Comparison of ENCODE assay signal across 1 fruit fly cellular context in genomic region chrX:13815526-13816173, dm6.
A peak's percentile ranks its signal among the peaks of the same experiment; 100 is the strongest.
TF ChIP-seq lines count a peak whose summit lies in the region.

No protein-coding gene starts in this region.

TF ChIP-seq in whole organism, embryonic, 481 proteins besides CTCF, POLR2A, EP300 and RAD21 (continued from another document and continues in another):
- peak; percentile 44 for TF ChIP-seq nerfin-1 (tag; optimal IDR thresholded peaks at IDR 0.05; lab: Kevin White, UChicago)
- TF ChIP-seq disco-r (GFP tag; optimal IDR thresholded peaks at IDR 0.05; lab: Kevin White, UChicago) = no peak
- TF ChIP-seq Atf-2 (GFP tag; optimal IDR thresholded peaks at IDR 0.05; lab: Kevin White, UChicago) = peak; percentile 36
- no peak for TF ChIP-seq lov (optimal IDR thresholded peaks at IDR 0.05; lab: Kevin White, UChicago)
- TF ChIP-seq lov (GFP tag; IDR thresholded peaks at IDR 0.05; lab: Robert Waterston, UW) = no peak
- no peak for TF ChIP-seq peb (GFP tag; IDR thresholded peaks at IDR 0.05; lab: Robert Waterston, UW)
- no peak for TF ChIP-seq repo (GFP tag; optimal IDR thresholded peaks at IDR 0.05; lab: Kevin White, UChicago)
- no peak for TF ChIP-seq D19B (GFP tag; optimal IDR thresholded peaks at IDR 0.05; lab: Kevin White, UChicago)
- peak; percentile 42 for TF ChIP-seq run (tag; optimal IDR thresholded peaks at IDR 0.05; lab: Kevin White, UChicago)
- TF ChIP-seq Bdp1 (GFP tag; optimal IDR thresholded peaks at IDR 0.05; lab: Kevin White, UChicago) = no peak
- peak; percentile 65 for TF ChIP-seq CG3847 (GFP tag; IDR thresholded peaks at IDR 0.05; lab: Robert Waterston, UW)
- peak; percentile 60 for TF ChIP-seq CG18599 (GFP tag; optimal IDR thresholded peaks at IDR 0.05; lab: Kevin White, UChicago)
- TF ChIP-seq oc (tag; optimal IDR thresholded peaks at IDR 0.05; lab: Kevin White, UChicago) = peak; percentile 22
- no peak for TF ChIP-seq Six4 (GFP tag; optimal IDR thresholded peaks at IDR 0.05; lab: Kevin White, UChicago)
- TF ChIP-seq CG11504 (tag; optimal IDR thresholded peaks at IDR 0.05; lab: Kevin White, UChicago) = peak; percentile 85
- 0 out of 3 replicates have a peak, but pooled peaks have one; percentile 8 for TF ChIP-seq ci (GFP tag; IDR thresholded peaks at IDR 0.05; lab: Robert Waterston, UW)
- TF ChIP-seq CG2712 (tag; optimal IDR thresholded peaks at IDR 0.05; lab: Kevin White, UChicago) = peak; percentile 60
- peak; percentile 13 for TF ChIP-seq jing (GFP tag; optimal IDR thresholded peaks at IDR 0.05; lab: Kevin White, UChicago)
- TF ChIP-seq unc-4 (GFP tag; IDR thresholded peaks at IDR 0.05; lab: Robert Waterston, UW; ENCODE audit: partially characterized antibody) = no peak
- no peak for TF ChIP-seq Mrtf (GFP tag; IDR thresholded peaks at IDR 0.05; lab: Robert Waterston, UW)
- no peak for TF ChIP-seq hbn (GFP tag; IDR thresholded peaks at IDR 0.05; lab: Robert Waterston, UW; ENCODE audit: partially characterized antibody)
- TF ChIP-seq HLH4C (GFP tag; IDR thresholded peaks at IDR 0.05; lab: Robert Waterston, UW; ENCODE audit: partially characterized antibody) = no peak
- TF ChIP-seq fd102C (GFP tag; optimal IDR thresholded peaks at IDR 0.05; lab: Kevin White, UChicago) = no peak
- no peak for TF ChIP-seq NK7.1 (GFP tag; optimal IDR thresholded peaks at IDR 0.05; lab: Kevin White, UChicago)
- TF ChIP-seq CG1792 (GFP tag; optimal IDR thresholded peaks at IDR 0.05; lab: Kevin White, UChicago) = peak; percentile 38
- TF ChIP-seq sob (GFP tag; IDR thresholded peaks at IDR 0.05; lab: Robert Waterston, UW) = 0 out of 2 replicates have a peak, but pooled peaks have one; percentile 37
- peak; percentile 44 for TF ChIP-seq pum (GFP tag; optimal IDR thresholded peaks at IDR 0.05; lab: Kevin White, UChicago)
- TF ChIP-seq CG12769 (tag; optimal IDR thresholded peaks at IDR 0.05; lab: Kevin White, UChicago) = peak; percentile 57
- TF ChIP-seq ERR (GFP tag; optimal IDR thresholded peaks at IDR 0.05; lab: Kevin White, UChicago) = peak; percentile 47
- peak; percentile 18 for TF ChIP-seq kni (GFP tag; optimal IDR thresholded peaks at IDR 0.05; lab: Kevin White, UChicago)
- TF ChIP-seq exex (tag; optimal IDR thresholded peaks at IDR 0.05; lab: Kevin White, UChicago) = no peak
- TF ChIP-seq phol (tag; optimal IDR thresholded peaks at IDR 0.05; lab: Kevin White, UChicago) = peak; percentile 71
- no peak for TF ChIP-seq CG6683 (GFP tag; optimal IDR thresholded peaks at IDR 0.05; lab: Kevin White, UChicago)
- no peak for TF ChIP-seq Awh (GFP tag; IDR thresholded peaks at IDR 0.05; lab: Robert Waterston, UW)
- peak; percentile 31 for TF ChIP-seq nom (GFP tag; optimal IDR thresholded peaks at IDR 0.05; lab: Kevin White, UChicago)
- TF ChIP-seq CG6791 (GFP tag; IDR thresholded peaks at IDR 0.05; lab: Robert Waterston, UW; ENCODE audit: partially characterized antibody) = no peak
- no peak for TF ChIP-seq CG11247 (GFP tag; IDR thresholded peaks at IDR 0.05; lab: Robert Waterston, UW)
- TF ChIP-seq kay (GFP tag; optimal IDR thresholded peaks at IDR 0.05; lab: Kevin White, UChicago) = no peak
- peak; percentile 11 for TF ChIP-seq CG8944 (GFP tag; optimal IDR thresholded peaks at IDR 0.05; lab: Kevin White, UChicago)
- no peak for TF ChIP-seq dan (GFP tag; IDR thresholded peaks at IDR 0.05; lab: Robert Waterston, UW)
- TF ChIP-seq hth (optimal IDR thresholded peaks at IDR 0.05; lab: Kevin White, UChicago) = no peak
- TF ChIP-seq CG7987 (GFP tag; optimal IDR thresholded peaks at IDR 0.05; lab: Kevin White, UChicago) = no peak
- TF ChIP-seq Hr78 (GFP tag; optimal IDR thresholded peaks at IDR 0.05; lab: Kevin White, UChicago) = peak in 1 of 2 experiments; percentile 34
- TF ChIP-seq ato (GFP tag; IDR thresholded peaks at IDR 0.05; lab: Robert Waterston, UW; ENCODE audit: partially characterized antibody) = no peak
- TF ChIP-seq CG6272 (GFP tag; IDR thresholded peaks at IDR 0.05; lab: Robert Waterston, UW) = no peak
- no peak for TF ChIP-seq CkIIα-i1 (GFP tag; IDR thresholded peaks at IDR 0.05; lab: Robert Waterston, UW)
- no peak for TF ChIP-seq bbx (GFP tag; IDR thresholded peaks at IDR 0.05; lab: Robert Waterston, UW; ENCODE audit: partially characterized antibody)
- peak; percentile 47 for TF ChIP-seq sd (tag; optimal IDR thresholded peaks at IDR 0.05; lab: Kevin White, UChicago)
- TF ChIP-seq CG18764 (GFP tag; optimal IDR thresholded peaks at IDR 0.05; lab: Kevin White, UChicago) = no peak
- TF ChIP-seq CG12219 (GFP tag; optimal IDR thresholded peaks at IDR 0.05; lab: Kevin White, UChicago) = peak; percentile 60
- peak in 1 of 2 experiments; percentile 73 for TF ChIP-seq Eip74EF (GFP tag; optimal IDR thresholded peaks at IDR 0.05; lab: Kevin White, UChicago)
- TF ChIP-seq CG4404 (GFP tag; IDR thresholded peaks at IDR 0.05; lab: Robert Waterston, UW) = peak; percentile 33; the same call in 1 of the 2 replicates
- no peak for TF ChIP-seq gcm2 (GFP tag; optimal IDR thresholded peaks at IDR 0.05; lab: Kevin White, UChicago)
- TF ChIP-seq Dad (GFP tag; optimal IDR thresholded peaks at IDR 0.05; lab: Kevin White, UChicago) = peak; percentile 36
- no peak; the same call in 1 of the 2 replicates for TF ChIP-seq CG10366 (GFP tag; IDR thresholded peaks at IDR 0.05; lab: Robert Waterston, UW)
- TF ChIP-seq Atf3 (GFP tag; optimal IDR thresholded peaks at IDR 0.05; lab: Kevin White, UChicago) = peak; percentile 31
- TF ChIP-seq CG33213 (GFP tag; optimal IDR thresholded peaks at IDR 0.05; lab: Kevin White, UChicago) = no peak
- TF ChIP-seq Optix (GFP tag; IDR thresholded peaks at IDR 0.05; lab: Robert Waterston, UW) = no peak
- peak; percentile 40 for TF ChIP-seq CG5245 (GFP tag; optimal IDR thresholded peaks at IDR 0.05; lab: Kevin White, UChicago)
- TF ChIP-seq CG10959 (GFP tag; IDR thresholded peaks at IDR 0.05; lab: Robert Waterston, UW) = no peak
- no peak for TF ChIP-seq eve (GFP tag; optimal IDR thresholded peaks at IDR 0.05; lab: Kevin White, UChicago)
- peak; percentile 52; the same call in 1 of the 2 replicates for TF ChIP-seq stc (GFP tag; IDR thresholded peaks at IDR 0.05; lab: Robert Waterston, UW)
- peak; percentile 31; the same call in 1 of the 2 replicates for TF ChIP-seq CG32772 (GFP tag; IDR thresholded peaks at IDR 0.05; lab: Robert Waterston, UW)
- TF ChIP-seq abd-A (tag; optimal IDR thresholded peaks at IDR 0.05; lab: Kevin White, UChicago) = no peak
- TF ChIP-seq Hand (GFP tag; optimal IDR thresholded peaks at IDR 0.05; lab: Kevin White, UChicago) = no peak
- peak; percentile 62 for TF ChIP-seq bcd (GFP tag; optimal IDR thresholded peaks at IDR 0.05; lab: Kevin White, UChicago)
- TF ChIP-seq CG7928 (GFP tag; optimal IDR thresholded peaks at IDR 0.05; lab: Kevin White, UChicago) = no peak
- TF ChIP-seq so (GFP tag; IDR thresholded peaks at IDR 0.05; lab: Robert Waterston, UW) = peak; percentile 72
- TF ChIP-seq gcm (GFP tag; optimal IDR thresholded peaks at IDR 0.05; lab: Kevin White, UChicago) = peak; percentile 36
- TF ChIP-seq eyg (GFP tag; optimal IDR thresholded peaks at IDR 0.05; lab: Kevin White, UChicago) = peak; percentile 30
- TF ChIP-seq dmrt11E (tag; optimal IDR thresholded peaks at IDR 0.05; lab: Kevin White, UChicago) = peak; percentile 36
- TF ChIP-seq CG4730 (GFP tag; IDR thresholded peaks at IDR 0.05; lab: Robert Waterston, UW) = no peak
- peak; percentile 62 for TF ChIP-seq Antp (GFP tag; optimal IDR thresholded peaks at IDR 0.05; lab: Kevin White, UChicago)
- TF ChIP-seq pita (GFP tag; optimal IDR thresholded peaks at IDR 0.05; lab: Kevin White, UChicago) = no peak
- peak; percentile 43 for TF ChIP-seq CG10267 (tag; optimal IDR thresholded peaks at IDR 0.05; lab: Kevin White, UChicago)
- no peak for TF ChIP-seq NFAT (GFP tag; IDR thresholded peaks at IDR 0.05; lab: Robert Waterston, UW)
- TF ChIP-seq CG3726 (GFP tag; IDR thresholded peaks at IDR 0.05; lab: Robert Waterston, UW) = 0 out of 3 replicates have a peak, but pooled peaks have one; percentile 35
- no peak for TF ChIP-seq tna (GFP tag; IDR thresholded peaks at IDR 0.05; lab: Robert Waterston, UW; ENCODE audit: partially characterized antibody)
- TF ChIP-seq kah (GFP tag; optimal IDR thresholded peaks at IDR 0.05; lab: Kevin White, UChicago) = peak; percentile 20
- peak; percentile 45; the same call in 1 of the 2 replicates for TF ChIP-seq CG9215 (GFP tag; IDR thresholded peaks at IDR 0.05; lab: Robert Waterston, UW)
- peak; percentile 50 to 69 for TF ChIP-seq bsh (GFP tag; optimal IDR thresholded peaks at IDR 0.05; lab: Kevin White, UChicago)
- peak; percentile 43 for TF ChIP-seq Abd-B (GFP tag; optimal IDR thresholded peaks at IDR 0.05; lab: Kevin White, UChicago)
- no peak for TF ChIP-seq p53 (GFP tag; optimal IDR thresholded peaks at IDR 0.05; lab: Kevin White, UChicago)
- no peak for TF ChIP-seq ac (GFP tag; optimal IDR thresholded peaks at IDR 0.05; lab: Kevin White, UChicago)
- TF ChIP-seq cad (GFP tag; optimal IDR thresholded peaks at IDR 0.05; lab: Kevin White, UChicago) = no peak
- peak; percentile 56 for TF ChIP-seq CG18619 (GFP tag; optimal IDR thresholded peaks at IDR 0.05; lab: Kevin White, UChicago)
- no peak for TF ChIP-seq C15 (GFP tag; IDR thresholded peaks at IDR 0.05; lab: Robert Waterston, UW)
- no peak; the same call in 1 of the 2 replicates for TF ChIP-seq ap (GFP tag; IDR thresholded peaks at IDR 0.05; lab: Robert Waterston, UW)
- TF ChIP-seq CG17829 (tag; optimal IDR thresholded peaks at IDR 0.05; lab: Kevin White, UChicago) = peak; percentile 62
- TF ChIP-seq CG14014 (GFP tag; IDR thresholded peaks at IDR 0.05; lab: Robert Waterston, UW) = no peak
- TF ChIP-seq CG2875 (GFP tag; optimal IDR thresholded peaks at IDR 0.05; lab: Kevin White, UChicago) = peak; percentile 24
- peak; percentile 4 for TF ChIP-seq CG17802 (tag; optimal IDR thresholded peaks at IDR 0.05; lab: Kevin White, UChicago)
- no peak; the same call in 1 of the 2 replicates for TF ChIP-seq CG32532 (GFP tag; IDR thresholded peaks at IDR 0.05; lab: Robert Waterston, UW)
- no peak for TF ChIP-seq Dfd (GFP tag; optimal IDR thresholded peaks at IDR 0.05; lab: Kevin White, UChicago)
- TF ChIP-seq CG1647 (GFP tag; optimal IDR thresholded peaks at IDR 0.05; lab: Kevin White, UChicago) = peak; percentile 27
- no peak for TF ChIP-seq HmgD (GFP tag; optimal IDR thresholded peaks at IDR 0.05; lab: Kevin White, UChicago)
- TF ChIP-seq gro (GFP tag; optimal IDR thresholded peaks at IDR 0.05; lab: Kevin White, UChicago) = no peak
- no peak for TF ChIP-seq Hmx (GFP tag; optimal IDR thresholded peaks at IDR 0.05; lab: Kevin White, UChicago)
- TF ChIP-seq ttk (GFP tag; IDR thresholded peaks at IDR 0.05; lab: Robert Waterston, UW) = no peak
- TF ChIP-seq schlank (tag; optimal IDR thresholded peaks at IDR 0.05; lab: Kevin White, UChicago) = no peak
- TF ChIP-seq fd96Cb (tag; optimal IDR thresholded peaks at IDR 0.05; lab: Kevin White, UChicago) = peak; percentile 49
- peak; percentile 48 for TF ChIP-seq CG11723 (GFP tag; optimal IDR thresholded peaks at IDR 0.05; lab: Kevin White, UChicago)
- peak; percentile 60 for TF ChIP-seq Hr3 (GFP tag; optimal IDR thresholded peaks at IDR 0.05; lab: Kevin White, UChicago)
- no peak for TF ChIP-seq trem (tag; optimal IDR thresholded peaks at IDR 0.05; lab: Kevin White, UChicago)
- no peak for TF ChIP-seq hb (GFP tag; IDR thresholded peaks at IDR 0.05; lab: Robert Waterston, UW; ENCODE audit: partially characterized antibody)
- TF ChIP-seq ham (GFP tag; IDR thresholded peaks at IDR 0.05; lab: Robert Waterston, UW) = no peak
- TF ChIP-seq yki (optimal IDR thresholded peaks at IDR 0.05; lab: Kevin White, UChicago) = no peak
- no peak for TF ChIP-seq fu2 (GFP tag; optimal IDR thresholded peaks at IDR 0.05; lab: Kevin White, UChicago)
- peak; percentile 67; the same call in 2 of the 3 replicates for TF ChIP-seq tgo (GFP tag; IDR thresholded peaks at IDR 0.05; lab: Robert Waterston, UW)
- TF ChIP-seq CG30403 (GFP tag; optimal IDR thresholded peaks at IDR 0.05; lab: Kevin White, UChicago) = peak; percentile 65
- peak; percentile 54 for TF ChIP-seq Asciz (GFP tag; optimal IDR thresholded peaks at IDR 0.05; lab: Kevin White, UChicago)
- TF ChIP-seq Doc2 (GFP tag; IDR thresholded peaks at IDR 0.05; lab: Robert Waterston, UW) = no peak
- TF ChIP-seq CG9609 (GFP tag; optimal IDR thresholded peaks at IDR 0.05; lab: Kevin White, UChicago) = peak; percentile 47
- peak; percentile 82 for TF ChIP-seq dysf (GFP tag; IDR thresholded peaks at IDR 0.05; lab: Robert Waterston, UW)
- no peak for TF ChIP-seq tx (GFP tag; optimal IDR thresholded peaks at IDR 0.05; lab: Kevin White, UChicago)
- peak; percentile 30 for TF ChIP-seq chn (GFP tag; optimal IDR thresholded peaks at IDR 0.05; lab: Kevin White, UChicago)
- TF ChIP-seq gem (tag; optimal IDR thresholded peaks at IDR 0.05; lab: Kevin White, UChicago) = peak; percentile 78
- TF ChIP-seq CG14860 (GFP tag; IDR thresholded peaks at IDR 0.05; lab: Robert Waterston, UW; ENCODE audit: partially characterized antibody) = no peak
- no peak for TF ChIP-seq ara (GFP tag; IDR thresholded peaks at IDR 0.05; lab: Robert Waterston, UW)
- TF ChIP-seq fd64A (GFP tag; optimal IDR thresholded peaks at IDR 0.05; lab: Kevin White, UChicago) = no peak
- no peak for TF ChIP-seq wdn (GFP tag; IDR thresholded peaks at IDR 0.05; lab: Robert Waterston, UW)
- TF ChIP-seq Fer2 (tag; optimal IDR thresholded peaks at IDR 0.05; lab: Kevin White, UChicago) = no peak
- TF ChIP-seq tup (GFP tag; optimal IDR thresholded peaks at IDR 0.05; lab: Kevin White, UChicago) = no peak
- no peak for TF ChIP-seq CG4360 (GFP tag; IDR thresholded peaks at IDR 0.05; lab: Robert Waterston, UW)
- TF ChIP-seq zen (tag; optimal IDR thresholded peaks at IDR 0.05; lab: Kevin White, UChicago) = peak; percentile 9
- peak; percentile 78 for TF ChIP-seq CG2678 (tag; optimal IDR thresholded peaks at IDR 0.05; lab: Kevin White, UChicago)
- TF ChIP-seq chif (GFP tag; optimal IDR thresholded peaks at IDR 0.05; lab: Kevin White, UChicago) = peak in 1 of 2 experiments; percentile 36
- peak; percentile 55 for TF ChIP-seq D19A (tag; optimal IDR thresholded peaks at IDR 0.05; lab: Kevin White, UChicago)
- peak; percentile 40 for TF ChIP-seq odd (GFP tag; optimal IDR thresholded peaks at IDR 0.05; lab: Kevin White, UChicago)
- TF ChIP-seq lola (GFP tag; optimal IDR thresholded peaks at IDR 0.05; lab: Kevin White, UChicago) = peak in 1 of 3 experiments; percentile 44
- no peak for TF ChIP-seq CG16813 (GFP tag; IDR thresholded peaks at IDR 0.05; lab: Robert Waterston, UW; ENCODE audit: partially characterized antibody)
- TF ChIP-seq CG3065 (GFP tag; optimal IDR thresholded peaks at IDR 0.05; lab: Kevin White, UChicago) = no peak
- TF ChIP-seq CG15696 (tag; optimal IDR thresholded peaks at IDR 0.05; lab: Kevin White, UChicago) = peak; percentile 34
